Fruit fly (Drosophila melanogaster) whole organism, embryonic: ENCODE results near the gene CG46397.

Experiments
- Atf6 ChIP-seq: fragments of 200-800 bp; sonication (Bioruptor generic); IDR thresholded peaks from 2 replicates; pipeline ENCODE4 v1.3.6; 2022; ENCODE audit warnings: missing biosample characterization, missing genetic modification characterization
- CG10321 ChIP-seq: fragments of 200-800 bp; sonication (Bioruptor generic); IDR thresholded peaks from 2 replicates; pipeline ENCODE4 v1.3.6; 2022; ENCODE audit warnings: missing biosample characterization, missing genetic modification characterization
- CG12155 ChIP-seq: fragments of 200-800 bp; sonication (Bioruptor generic); optimal IDR thresholded peaks from 3 replicates; lab custom pipeline; 2016; ENCODE audit warnings: missing biosample characterization, missing genetic modification characterization
- CG12942 ChIP-seq: fragments of 200-800 bp; sonication (Bioruptor generic); optimal IDR thresholded peaks from 3 replicates; lab custom pipeline; 2016; ENCODE audit warnings: missing biosample characterization, missing genetic modification characterization
- CG13424 ChIP-seq: fragments of 200-800 bp; sonication (Bioruptor generic); optimal IDR thresholded peaks from 2 replicates; lab custom pipeline; 2019; ENCODE audit warnings: missing biosample characterization, mild to moderate bottlenecking, missing genetic modification characterization, moderate library complexity
- CG14667 ChIP-seq: fragments of 200-800 bp; sonication (Bioruptor generic); IDR thresholded peaks from 2 replicates; pipeline ENCODE4 v1.3.6; 2022; ENCODE audit warnings: missing biosample characterization, missing genetic modification characterization
- CG15011 ChIP-seq: fragments of 200-800 bp; sonication (Bioruptor generic); optimal IDR thresholded peaks from 3 replicates; lab custom pipeline; 2018; ENCODE audit warnings: missing biosample characterization, mild to moderate bottlenecking, missing genetic modification characterization
- CG16813 ChIP-seq: fragments of 200-800 bp; sonication (Bioruptor generic); IDR thresholded peaks from 3 replicates; pipeline ENCODE4 v1.3.6; 2022; ENCODE audit warnings: missing biosample characterization, missing genetic modification characterization; ENCODE audit not compliant: partially characterized antibody
- CG17361 ChIP-seq: fragments of 200-800 bp; sonication (Bioruptor generic); IDR thresholded peaks from 3 replicates; pipeline ENCODE4 v1.3.6; 2022; ENCODE audit warnings: missing biosample characterization, missing genetic modification characterization
- CG2120 ChIP-seq: fragments of 200-800 bp; sonication (Bioruptor generic); optimal IDR thresholded peaks from 3 replicates; lab custom pipeline; 2016; ENCODE audit warnings: missing biosample characterization, missing genetic modification characterization
- CG2875 ChIP-seq: fragments of 200-800 bp; sonication (Bioruptor generic); optimal IDR thresholded peaks from 2 replicates; lab custom pipeline; 2017; ENCODE audit warnings: missing biosample characterization, mild to moderate bottlenecking, missing genetic modification characterization, missing genetic modification reagents
- CG32532 ChIP-seq: fragments of 200-800 bp; sonication (Bioruptor generic); IDR thresholded peaks from 2 replicates; pipeline ENCODE4 v1.3.6; 2022; ENCODE audit warnings: missing biosample characterization, missing genetic modification characterization
- CG4707 ChIP-seq: fragments of 200-800 bp; sonication (Bioruptor generic); optimal IDR thresholded peaks from 2 replicates; lab custom pipeline; 2018; ENCODE audit warnings: missing biosample characterization, mild to moderate bottlenecking, missing genetic modification characterization, moderate library complexity
- CG4730 ChIP-seq: fragments of 200-800 bp; sonication (Bioruptor generic); IDR thresholded peaks from 2 replicates; pipeline ENCODE4 v1.3.6; 2022; ENCODE audit warnings: missing biosample characterization, missing genetic modification characterization
- CG4820 ChIP-seq: fragments of 200-800 bp; sonication (Bioruptor generic); optimal IDR thresholded peaks from 3 replicates; lab custom pipeline; 2016; ENCODE audit warnings: missing biosample characterization, missing genetic modification characterization
- CG6272 ChIP-seq: fragments of 200-800 bp; sonication (Bioruptor generic); IDR thresholded peaks from 2 replicates; pipeline ENCODE4 v1.3.6; 2022; ENCODE audit warnings: missing biosample characterization, missing genetic modification characterization
- CG6854 ChIP-seq: fragments of 200-800 bp; sonication (Bioruptor generic); optimal IDR thresholded peaks from 3 replicates; lab custom pipeline; 2017; ENCODE audit warnings: missing biosample characterization, mild to moderate bottlenecking, missing genetic modification characterization
- CTCF ChIP-seq: fragments of 200-800 bp; sonication (Bioruptor generic); optimal IDR thresholded peaks from 2 replicates; lab custom pipeline; 2017; ENCODE audit warnings: missing biosample characterization, mild to moderate bottlenecking, missing genetic modification characterization, moderate library complexity
- CoRest ChIP-seq: fragments of 200-800 bp; sonication (Bioruptor generic); optimal IDR thresholded peaks from 3 replicates; lab custom pipeline; 2018; ENCODE audit warnings: missing biosample characterization, mild to moderate bottlenecking, missing genetic modification characterization, moderate library complexity
- Dek ChIP-seq: fragments of 200-800 bp; sonication (Bioruptor generic); optimal IDR thresholded peaks from 3 replicates; lab custom pipeline; 2019; ENCODE audit warnings: missing biosample characterization, mild to moderate bottlenecking, missing genetic modification characterization, moderate library complexity
- Fer3 ChIP-seq: fragments of 200-800 bp; sonication (Bioruptor generic); optimal IDR thresholded peaks from 2 replicates; lab custom pipeline; 2018; ENCODE audit warnings: missing biosample characterization, mild to moderate bottlenecking, missing genetic modification characterization, moderate library complexity
- HLH3B ChIP-seq: fragments of 200-800 bp; sonication (Bioruptor generic); IDR thresholded peaks from 2 replicates; pipeline ENCODE4 v1.3.6; 2022; ENCODE audit warnings: missing biosample characterization, missing genetic modification characterization
- HLH54F ChIP-seq: fragments of 200-800 bp; sonication (Bioruptor generic); optimal IDR thresholded peaks from 3 replicates; lab custom pipeline; 2016; ENCODE audit warnings: missing biosample characterization, missing genetic modification characterization
- Hey ChIP-seq: fragments of 200-800 bp; sonication (Bioruptor generic); optimal IDR thresholded peaks from 3 replicates; lab custom pipeline; 2018; ENCODE audit warnings: missing biosample characterization, mild to moderate bottlenecking, missing genetic modification characterization
- Hmx ChIP-seq: fragments of 200-800 bp; sonication (Bioruptor generic); optimal IDR thresholded peaks from 2 replicates; lab custom pipeline; 2016; ENCODE audit warnings: missing biosample characterization, missing genetic modification characterization
- Lpt ChIP-seq: fragments of >200 bp; optimal IDR thresholded peaks from 2 replicates; lab custom pipeline; 2018; ENCODE audit warnings: missing biosample characterization, missing genetic modification characterization
- Mes4 ChIP-seq: fragments of 200-800 bp; sonication (Bioruptor generic); optimal IDR thresholded peaks from 2 replicates; lab custom pipeline; 2016; ENCODE audit warnings: missing biosample characterization, missing genetic modification characterization
- Neu2 ChIP-seq: fragments of 200-800 bp; sonication (Bioruptor generic); optimal IDR thresholded peaks from 3 replicates; lab custom pipeline; 2016; ENCODE audit warnings: missing biosample characterization, missing genetic modification characterization, borderline replicate concordance
- Optix ChIP-seq: fragments of 200-800 bp; sonication (Bioruptor generic); IDR thresholded peaks from 3 replicates; pipeline ENCODE4 v1.3.6; 2022; ENCODE audit warnings: missing biosample characterization, missing genetic modification characterization
- Rfx ChIP-seq: fragments of 200-800 bp; sonication (Bioruptor generic); IDR thresholded peaks from 2 replicates; pipeline ENCODE4 v1.3.6; 2022; ENCODE audit warnings: missing biosample characterization, missing genetic modification characterization
- Usf ChIP-seq: fragments of 200-800 bp; sonication (Bioruptor generic); optimal IDR thresholded peaks from 2 replicates; lab custom pipeline; 2017; ENCODE audit warnings: missing genotype, missing biosample characterization, missing genetic modification characterization
- Vsx1 ChIP-seq: fragments of 200-800 bp; sonication (Bioruptor generic); optimal IDR thresholded peaks from 2 replicates; lab custom pipeline; 2017; ENCODE audit warnings: missing biosample characterization, mild to moderate bottlenecking, missing genetic modification characterization, missing genetic modification reagents
- ab ChIP-seq: fragments of 200-800 bp; sonication (Bioruptor generic); optimal IDR thresholded peaks from 2 replicates; lab custom pipeline; 2016; ENCODE audit warnings: missing biosample characterization, missing genetic modification characterization
- corto ChIP-seq: fragments of 200-800 bp; sonication (Bioruptor generic); optimal IDR thresholded peaks from 2 replicates; lab custom pipeline; 2016; ENCODE audit warnings: missing biosample characterization, mild to moderate bottlenecking, missing genetic modification characterization, moderate library complexity
- crol ChIP-seq: fragments of 200-800 bp; sonication (Bioruptor generic); IDR thresholded peaks from 2 replicates; pipeline ENCODE4 v1.3.6; 2022; ENCODE audit warnings: missing biosample characterization, missing genetic modification characterization
- danr ChIP-seq: fragments of 200-800 bp; sonication (Bioruptor generic); IDR thresholded peaks from 2 replicates; pipeline ENCODE4 v1.3.6; 2022; ENCODE audit warnings: missing biosample characterization, missing genetic modification characterization
- dati ChIP-seq: fragments of 200-800 bp; sonication (Bioruptor generic); IDR thresholded peaks from 2 replicates; pipeline ENCODE4 v1.3.6; 2022; ENCODE audit warnings: missing biosample characterization, missing genetic modification characterization
- disco-r ChIP-seq: fragments of 200-800 bp; sonication (Bioruptor generic); optimal IDR thresholded peaks from 2 replicates; lab custom pipeline; 2016; ENCODE audit warnings: missing biosample characterization, missing genetic modification characterization
- h ChIP-seq: fragments of >200 bp; optimal IDR thresholded peaks from 2 replicates; lab custom pipeline; 2017
- her ChIP-seq: fragments of 200-800 bp; sonication (Bioruptor generic); optimal IDR thresholded peaks from 2 replicates; lab custom pipeline; 2016; ENCODE audit warnings: missing biosample characterization, missing genetic modification characterization
- kay ChIP-seq: fragments of 200-800 bp; sonication (Bioruptor generic); optimal IDR thresholded peaks from 2 replicates; lab custom pipeline; 2016; ENCODE audit warnings: missing biosample characterization, missing genetic modification characterization
- lov ChIP-seq, 2 experiments: fragments of 200-800 bp in 1 of 2; fragments of >200 bp in 1 of 2; sonication (Bioruptor generic) in 1 of 2; IDR thresholded peaks in 1 of 2; optimal IDR thresholded peaks in 1 of 2; 2 replicates in 1 of 2; 3 replicates in 1 of 2; pipeline versions ENCODE4 v1.3.6 to Lab custom; 2017 to 2022; ENCODE audit warnings: missing biosample characterization in 1 of 2, missing genetic modification characterization in 1 of 2
- maf-S ChIP-seq: fragments of 200-800 bp; sonication (Bioruptor generic); optimal IDR thresholded peaks from 2 replicates; lab custom pipeline; 2016; ENCODE audit warnings: missing biosample characterization, missing genetic modification characterization
- nau ChIP-seq: fragments of 200-800 bp; sonication (Bioruptor generic); optimal IDR thresholded peaks from 3 replicates; lab custom pipeline; 2017; ENCODE audit warnings: missing biosample characterization, mild to moderate bottlenecking, missing genetic modification characterization, missing genetic modification reagents
- nmo ChIP-seq: fragments of 200-800 bp; sonication (Bioruptor generic); optimal IDR thresholded peaks from 2 replicates; lab custom pipeline; 2018; ENCODE audit warnings: missing biosample characterization, mild to moderate bottlenecking, missing genetic modification characterization, moderate library complexity
- nom ChIP-seq: fragments of 200-800 bp; sonication (Bioruptor generic); optimal IDR thresholded peaks from 2 replicates; lab custom pipeline; 2017; ENCODE audit warnings: missing biosample characterization, missing genetic modification characterization, mild to moderate bottlenecking, moderate library complexity, missing genetic modification reagents
- pan ChIP-seq, 4 experiments: fragments of >200 bp in 3 of 4; fragments of 200-800 bp in 1 of 4; sonication (Bioruptor generic) in 1 of 4; optimal IDR thresholded peaks in 3 of 4; IDR thresholded peaks in 1 of 4; 2 replicates each; pipeline versions ENCODE4 v1.3.6 to Lab custom; 2017 to 2022; ENCODE audit warnings: missing biosample characterization in 2 of 4, missing genetic modification characterization in 2 of 4, mixed read lengths in 1 of 4
- sim ChIP-seq: fragments of 200-800 bp; sonication (Bioruptor generic); IDR thresholded peaks from 2 replicates; pipeline ENCODE4 v1.3.6; 2022; ENCODE audit warnings: missing biosample characterization, missing genetic modification characterization
- so ChIP-seq: fragments of 200-800 bp; sonication (Bioruptor generic); IDR thresholded peaks from 3 replicates; pipeline ENCODE4 v1.3.6; 2022; ENCODE audit warnings: missing biosample characterization, missing genetic modification characterization
- sug ChIP-seq: fragments of 200-800 bp; optimal IDR thresholded peaks from 2 replicates; lab custom pipeline; 2019; ENCODE audit warnings: missing biosample characterization, mild to moderate bottlenecking, missing genetic modification characterization, moderate library complexity
- zen2 ChIP-seq: fragments of 200-800 bp; sonication (Bioruptor generic); IDR thresholded peaks from 3 replicates; pipeline ENCODE4 v1.3.6; 2022; ENCODE audit warnings: missing biosample characterization, missing genetic modification characterization; ENCODE audit not compliant: partially characterized antibody

CG46397 gene

DNA sequence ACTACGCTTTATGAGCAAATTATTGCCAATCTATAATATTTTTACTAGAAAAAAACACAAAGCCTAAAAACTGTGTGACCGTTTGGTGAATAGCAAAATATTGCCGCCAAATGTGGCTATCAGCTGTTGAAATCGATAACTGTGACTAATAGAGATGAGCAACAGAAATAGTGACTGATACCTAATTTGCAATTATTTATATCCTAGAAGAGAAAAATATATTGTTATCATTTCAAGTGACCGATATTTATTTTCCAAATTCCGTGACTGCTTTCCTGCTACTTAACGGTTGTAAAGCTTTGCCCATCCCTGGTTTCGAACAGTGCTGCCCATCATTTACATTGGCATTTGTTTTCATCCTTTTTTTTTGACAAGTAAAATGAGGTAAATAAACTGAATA lies 50.2 kb downstream of the CG46397 start, which contains the start of the genes alien and CG18661 (continued):
- TF ChIP-seq Mes4 (GFP tag; lab: Kevin White, UChicago) = peak; percentile 29
- no peak for TF ChIP-seq pan (optimal IDR thresholded peaks at IDR 0.05; lab: Kevin White, UChicago)
- TF ChIP-seq pan (GFP tag; optimal IDR thresholded peaks at IDR 0.05 in 1 of 2, IDR thresholded peaks at IDR 0.05 in 1 of 2) = peak in 1 of 2 experiments; percentile 83
- peak; percentile 84 for TF ChIP-seq Hmx (GFP tag; lab: Kevin White, UChicago)
- TF ChIP-seq danr = peak; percentile 91
- TF ChIP-seq Usf (GFP tag; lab: Kevin White, UChicago) = peak; percentile 68
- peak; percentile 66 for TF ChIP-seq crol (GFP tag; lab: Robert Waterston, UW)
- peak; percentile 11 for TF ChIP-seq CG2875 (GFP tag; lab: Kevin White, UChicago)
- TF ChIP-seq so (GFP tag; lab: Robert Waterston, UW) = peak; percentile 82
- TF ChIP-seq Vsx1 (GFP tag; lab: Kevin White, UChicago) = no peak
- no peak for TF ChIP-seq zen2 (GFP tag; lab: Robert Waterston, UW)
- peak; percentile 84 for TF ChIP-seq Dek (tag; lab: Kevin White, UChicago)
- TF ChIP-seq CG13424 (tag; lab: Kevin White, UChicago) = peak; percentile 74
- no peak for TF ChIP-seq sim
- peak; percentile 80 for TF ChIP-seq CG12942 (GFP tag; lab: Kevin White, UChicago)
- TF ChIP-seq dati (GFP tag; lab: Robert Waterston, UW) = no peak
- peak; percentile 45 for TF ChIP-seq Neu2 (GFP tag; lab: Kevin White, UChicago)
- no peak for TF ChIP-seq corto
- no peak for TF ChIP-seq CG6854 (GFP tag; lab: Kevin White, UChicago)
- peak; percentile 82 for TF ChIP-seq nmo
- peak; percentile 90 for TF ChIP-seq CoRest
- TF ChIP-seq Atf6 = peak; percentile 87
- TF ChIP-seq Lpt (GFP tag; lab: Kevin White, UChicago) = no peak
- TF ChIP-seq lov (optimal IDR thresholded peaks at IDR 0.05; lab: Kevin White, UChicago) = no peak
- peak; percentile 85 for TF ChIP-seq lov (GFP tag; IDR thresholded peaks at IDR 0.05; lab: Robert Waterston, UW)
- peak; percentile 96 for TF ChIP-seq kay (GFP tag; lab: Kevin White, UChicago)
- TF ChIP-seq CG16813 (GFP tag; lab: Robert Waterston, UW) = peak; percentile 72
- peak; percentile 95 for TF ChIP-seq Optix (GFP tag; lab: Robert Waterston, UW)
- peak; percentile 44 for TF ChIP-seq CTCF (GFP tag; lab: Kevin White, UChicago)
- TF ChIP-seq sug (tag; lab: Kevin White, UChicago) = peak; percentile 88
- no peak for TF ChIP-seq CG4707 (GFP tag; lab: Kevin White, UChicago)
- peak; percentile 82 for TF ChIP-seq HLH54F (GFP tag; lab: Kevin White, UChicago)
- peak; percentile 90 for TF ChIP-seq CG2120 (GFP tag; lab: Kevin White, UChicago)
- no peak for TF ChIP-seq h (lab: Kevin White, UChicago)
- TF ChIP-seq Fer3 (tag; lab: Kevin White, UChicago) = peak; percentile 50
- peak; percentile 98 for TF ChIP-seq HLH3B (GFP tag; lab: Robert Waterston, UW)
- TF ChIP-seq CG15011 = peak; percentile 9
- peak; percentile 80 for TF ChIP-seq CG14667
- TF ChIP-seq CG10321 (GFP tag; lab: Robert Waterston, UW) = peak; percentile 66
- no peak for TF ChIP-seq Hey (tag; lab: Kevin White, UChicago)
- TF ChIP-seq CG6272 (GFP tag; lab: Robert Waterston, UW) = peak; percentile 87
- peak; percentile 92 for TF ChIP-seq CG32532 (GFP tag; lab: Robert Waterston, UW)
- peak; percentile 14 for TF ChIP-seq nau (GFP tag; lab: Kevin White, UChicago)
- TF ChIP-seq CG4730 (GFP tag; lab: Robert Waterston, UW) = peak; percentile 83
- TF ChIP-seq Rfx = peak; percentile 96
- peak; percentile 89 for TF ChIP-seq CG12155
- TF ChIP-seq ab (GFP tag; lab: Kevin White, UChicago) = peak; percentile 43
- peak; percentile 93 for TF ChIP-seq maf-S (GFP tag; lab: Kevin White, UChicago)
- TF ChIP-seq nom (GFP tag; lab: Kevin White, UChicago) = no peak
- TF ChIP-seq CG4820 = peak; percentile 58
- TF ChIP-seq her (GFP tag; lab: Kevin White, UChicago) = peak; percentile 78
- TF ChIP-seq CG17361 = peak; percentile 73
- peak; percentile 44 for TF ChIP-seq disco-r (GFP tag; lab: Kevin White, UChicago)
